Worm (Caenorhabditis elegans): Measurements from ENCODE around the gene C11H1.5.

C11H1.5 gene

ce11 chrX:14257661-14258060, 45.3 kb downstream of the C11H1.5 start, which contains the start of gene E02H4.4:
TSS of gene E02H4.4 (plus strand) at chrX:14257961.
- TF ChIP-seq dao-5 (tag; optimal IDR thresholded peaks at IDR 0.05) (no peak), W03F9.2 (tag; optimal IDR thresholded peaks at IDR 0.05) (no peak), him-1 (tag; optimal IDR thresholded peaks at IDR 0.05) (no peak)

- TF ChIP-seq him-1 (tag; optimal IDR thresholded peaks at IDR 0.05) (no peak), dao-5 (tag; optimal IDR thresholded peaks at IDR 0.05) (no peak), W03F9.2 (tag; optimal IDR thresholded peaks at IDR 0.05) (no peak)
These were observed 47.0 kb downstream of the C11H1.5 start, which contains the start of gene E02H4.7 for ce11 chrX:14255973-14256372. TSS of gene E02H4.7 (plus strand) at chrX:14256273.

ce11 chrX:14255031-14255430, 47.9 kb downstream of the C11H1.5 start, which contains the start of gene E02H4.5:
TSS of gene E02H4.5 (minus strand) at chrX:14255131.
- TF ChIP-seq dao-5 (tag; optimal IDR thresholded peaks at IDR 0.05) (no peak), him-1 (tag; optimal IDR thresholded peaks at IDR 0.05) (no peak), W03F9.2 (tag; optimal IDR thresholded peaks at IDR 0.05) (no peak)

ce11 chrX:14252042-14252441, 50.9 kb downstream of the C11H1.5 start, which contains the start of gene E02H4.6:
TSS of gene E02H4.6 (minus strand) at chrX:14252142.
- TF ChIP-seq him-1 (tag; optimal IDR thresholded peaks at IDR 0.05) = no peak
- TF ChIP-seq dao-5 (tag; optimal IDR thresholded peaks at IDR 0.05) = no peak
- no peak for TF ChIP-seq W03F9.2 (tag; optimal IDR thresholded peaks at IDR 0.05)

Measured in whole organism, L4/young adult.